Worm (Caenorhabditis elegans): ENCODE results near the gene R09A8.1.
"Not testable (repeated sequence)": the region's sequence is repeated elsewhere in the genome, so short reads cannot be mapped to it uniquely, and the experiment has no call there.

The R09A8.1 gene

DNA sequence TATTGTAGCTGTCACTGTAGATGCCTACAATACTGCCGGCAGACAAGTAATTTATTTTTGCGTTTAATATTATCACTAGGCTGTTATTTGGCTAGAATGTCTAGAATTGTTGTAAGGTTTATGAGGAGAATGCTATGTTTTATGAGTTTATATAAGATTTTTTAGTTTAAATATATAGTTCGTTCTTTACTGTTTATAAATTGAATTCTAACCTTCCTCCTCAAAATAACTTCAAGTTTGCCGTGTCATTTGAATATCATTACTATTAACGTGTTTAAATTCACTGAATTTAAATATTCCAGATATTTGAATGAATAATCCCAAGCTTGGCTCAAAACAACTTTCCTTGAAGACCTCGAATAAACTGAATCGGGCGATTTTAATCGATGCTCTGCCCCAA is at the start of gene R09A8.1:
TSS of gene R09A8.1 (plus strand) at position 301 of the 400 bp plus-strand sequence.
- TF ChIP-seq ztf-23 (GFP tag; IDR thresholded peaks at IDR 0.05); cog-1 (tag; optimal IDR thresholded peaks at IDR 0.05); ref-1 (GFP tag; conservative IDR thresholded peaks at IDR 0.05): not testable (repeated sequence)

DNA sequence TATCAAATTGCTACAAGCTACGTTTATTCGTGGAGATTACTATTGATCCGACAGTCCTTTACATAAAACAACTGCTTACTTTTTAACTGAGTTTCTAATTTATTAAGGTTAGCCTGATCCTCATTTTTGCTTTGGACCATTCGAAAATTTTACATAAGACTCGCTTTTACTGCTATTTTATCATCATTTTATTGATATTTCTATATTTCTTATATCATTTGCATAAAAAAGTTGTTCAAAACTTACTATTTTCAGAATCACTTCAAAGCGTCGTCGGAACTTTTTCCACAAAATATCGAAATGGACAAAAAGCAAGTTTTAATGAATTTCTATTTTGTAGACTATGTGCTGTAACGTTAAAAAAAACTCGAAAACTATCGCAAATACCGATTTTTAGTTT is 39.1 kb upstream of the R09A8.1 start, which contains the start of gene T24D5.1:
TSS of gene T24D5.1 (plus strand) at position 301 of the 400 bp plus-strand sequence.
- TF ChIP-seq tab-1 (GFP tag; IDR thresholded peaks at IDR 0.05) = no peak
- no peak for TF ChIP-seq ztf-29 (GFP tag; IDR thresholded peaks at IDR 0.05)

- TF ChIP-seq T22C8.4 (GFP tag; IDR thresholded peaks at IDR 0.05) (no peak), klf-2 (GFP tag; conservative IDR thresholded peaks at IDR 0.05) (no peak), ztf-29 (GFP tag; IDR thresholded peaks at IDR 0.05) (no peak), ref-1 (GFP tag; conservative IDR thresholded peaks at IDR 0.05) (no peak), ztf-23 (GFP tag; IDR thresholded peaks at IDR 0.05) (no peak), med-1 (GFP tag; optimal IDR thresholded peaks at IDR 0.05; ENCODE audit: insufficient read depth) (no peak), flt-1 (GFP tag; IDR thresholded peaks at IDR 0.05) (no peak)
Measured at ce11 chrX:12579774-12580173, 33.8 kb upstream of the R09A8.1 start, which contains the start of gene T24D5.3. TSS of gene T24D5.3 (plus strand) at chrX:12580074.

ce11 chrX:12583497-12583896 is 30.1 kb upstream of the R09A8.1 start:
- TF ChIP-seq ref-1 (GFP tag; conservative IDR thresholded peaks at IDR 0.05) = no peak
- no peak for TF ChIP-seq ztf-29 (GFP tag; IDR thresholded peaks at IDR 0.05)
- no peak for TF ChIP-seq flt-1 (GFP tag; IDR thresholded peaks at IDR 0.05)
- no peak for TF ChIP-seq T22C8.4 (GFP tag; IDR thresholded peaks at IDR 0.05)
- no peak for TF ChIP-seq klf-2 (GFP tag; conservative IDR thresholded peaks at IDR 0.05)
- TF ChIP-seq tab-1 (GFP tag; IDR thresholded peaks at IDR 0.05) = no peak
- no peak for TF ChIP-seq cog-1 (tag; optimal IDR thresholded peaks at IDR 0.05)
- no peak for TF ChIP-seq med-1 (GFP tag; optimal IDR thresholded peaks at IDR 0.05; ENCODE audit: insufficient read depth)
- no peak for TF ChIP-seq ztf-23 (GFP tag; IDR thresholded peaks at IDR 0.05)

DNA sequence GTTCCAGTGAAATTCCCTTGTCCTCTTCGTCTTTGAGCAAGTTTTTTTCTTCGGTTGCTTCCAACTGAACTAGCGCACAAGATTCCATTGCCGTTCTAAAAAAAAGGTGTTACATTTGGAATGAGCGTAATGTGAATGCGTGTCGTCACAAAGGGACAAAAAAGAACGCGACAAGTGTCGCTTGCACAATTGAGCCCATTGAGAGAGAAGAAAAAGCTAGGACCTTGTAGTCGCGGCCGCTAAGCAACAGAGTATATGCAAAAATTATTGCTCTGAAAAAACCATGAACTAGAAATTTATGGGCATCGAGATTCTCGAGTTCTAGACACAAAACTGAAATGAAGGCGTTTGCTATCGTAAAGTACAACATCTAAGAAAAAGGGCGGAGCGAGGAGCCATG is 27.2 kb upstream of the R09A8.1 start, which contains the start of gene T24D5.2:
TSS of gene T24D5.2 (minus strand) at position 101 of the 400 bp plus-strand sequence.
- TF ChIP-seq ztf-29 (GFP tag; IDR thresholded peaks at IDR 0.05) (no peak), cog-1 (tag; optimal IDR thresholded peaks at IDR 0.05) (no peak), klf-2 (GFP tag; conservative IDR thresholded peaks at IDR 0.05) (no peak), ref-1 (GFP tag; conservative IDR thresholded peaks at IDR 0.05) (no peak)

ce11 chrX:12589503-12589902 is 24.0 kb upstream of the R09A8.1 start:
- no peak for TF ChIP-seq klf-2 (GFP tag; conservative IDR thresholded peaks at IDR 0.05)
- no peak for TF ChIP-seq cog-1 (tag; optimal IDR thresholded peaks at IDR 0.05)
- TF ChIP-seq ref-1 (GFP tag; conservative IDR thresholded peaks at IDR 0.05) = no peak
- TF ChIP-seq ztf-23 (GFP tag; IDR thresholded peaks at IDR 0.05) = no peak
- no peak for TF ChIP-seq flt-1 (GFP tag; IDR thresholded peaks at IDR 0.05)
- TF ChIP-seq med-1 (GFP tag; optimal IDR thresholded peaks at IDR 0.05; ENCODE audit: insufficient read depth) = no peak

DNA sequence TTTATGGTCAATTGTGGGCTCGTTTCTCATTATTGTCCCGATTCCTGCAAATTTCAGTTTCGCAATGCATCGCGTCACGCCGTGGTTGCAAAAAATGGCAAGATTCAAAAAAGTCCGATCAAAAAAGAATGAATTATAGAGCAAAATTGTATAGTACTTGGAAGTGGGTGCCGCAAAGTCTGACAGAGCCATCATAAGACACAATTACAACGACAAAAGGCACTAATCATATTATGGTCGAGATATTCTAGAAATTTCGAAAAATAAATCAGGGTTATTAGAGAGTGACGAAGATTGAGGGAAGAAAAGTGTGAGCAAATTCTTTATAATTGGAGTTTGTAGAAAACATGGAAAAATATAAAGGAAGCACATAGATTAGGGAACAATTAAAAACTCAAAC is 18.3 kb upstream of the R09A8.1 start:
- TF ChIP-seq klf-2 (GFP tag; conservative IDR thresholded peaks at IDR 0.05) (no peak), ztf-23 (GFP tag; IDR thresholded peaks at IDR 0.05) (no peak), tab-1 (GFP tag; IDR thresholded peaks at IDR 0.05) (no peak), med-1 (GFP tag; optimal IDR thresholded peaks at IDR 0.05; ENCODE audit: insufficient read depth) (no peak), ztf-29 (GFP tag; IDR thresholded peaks at IDR 0.05) (no peak), flt-1 (GFP tag; IDR thresholded peaks at IDR 0.05) (no peak), ref-1 (GFP tag; conservative IDR thresholded peaks at IDR 0.05) (no peak), cog-1 (tag; optimal IDR thresholded peaks at IDR 0.05) (no peak), T22C8.4 (GFP tag; IDR thresholded peaks at IDR 0.05) (no peak)

DNA sequence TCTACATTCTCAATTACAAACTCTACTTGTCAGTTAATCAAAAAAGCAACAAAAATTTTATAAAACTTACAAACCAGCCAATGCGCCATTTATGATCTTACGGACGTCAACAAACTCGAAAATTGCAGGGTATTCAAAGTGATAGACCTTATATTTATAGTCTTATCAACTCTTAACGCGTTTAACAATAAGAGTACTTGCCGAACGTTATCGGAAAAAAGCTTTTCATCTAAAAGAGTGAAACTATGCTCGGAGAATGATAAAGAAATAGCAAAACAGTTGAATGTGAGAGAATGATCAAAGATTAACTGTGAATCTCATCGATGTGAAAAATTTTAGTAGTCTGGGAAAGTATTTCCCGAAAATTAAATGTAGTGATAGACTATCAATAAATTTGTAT is 17.6 kb upstream of the R09A8.1 start:
- TF ChIP-seq flt-1 (GFP tag; IDR thresholded peaks at IDR 0.05) = no peak
- no peak for TF ChIP-seq klf-2 (GFP tag; conservative IDR thresholded peaks at IDR 0.05)
- TF ChIP-seq ref-1 (GFP tag; conservative IDR thresholded peaks at IDR 0.05) = no peak
- TF ChIP-seq ztf-29 (GFP tag; IDR thresholded peaks at IDR 0.05) = no peak
- no peak for TF ChIP-seq med-1 (GFP tag; optimal IDR thresholded peaks at IDR 0.05; ENCODE audit: insufficient read depth)
- no peak for TF ChIP-seq tab-1 (GFP tag; IDR thresholded peaks at IDR 0.05)
- TF ChIP-seq ztf-23 (GFP tag; IDR thresholded peaks at IDR 0.05) = no peak
- no peak for TF ChIP-seq T22C8.4 (GFP tag; IDR thresholded peaks at IDR 0.05)

DNA sequence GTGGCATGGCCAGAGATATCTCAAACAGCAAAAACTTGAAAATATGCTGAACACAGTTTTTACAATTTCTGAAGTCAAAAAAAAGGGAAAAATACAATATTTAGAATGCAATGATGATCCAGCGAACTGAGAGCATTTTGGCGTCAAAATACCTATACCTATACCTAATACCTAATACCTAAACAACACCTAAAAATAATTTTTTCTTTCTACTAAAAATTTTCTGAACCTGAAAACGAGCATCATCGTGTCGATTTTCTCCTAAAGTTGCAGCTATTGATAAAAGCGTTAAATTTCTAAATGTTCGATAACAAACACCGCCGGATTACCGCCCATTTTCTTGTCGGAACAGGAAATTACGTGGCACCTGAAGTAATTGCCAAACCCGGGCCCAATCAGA is 16.7 kb upstream of the R09A8.1 start, which contains the start of gene T24D5.4:
TSS of gene T24D5.4 (plus strand) at position 301 of the 400 bp plus-strand sequence.
- no peak for TF ChIP-seq T22C8.4 (GFP tag; IDR thresholded peaks at IDR 0.05)
- no peak for TF ChIP-seq ref-1 (GFP tag; conservative IDR thresholded peaks at IDR 0.05)
- no peak for TF ChIP-seq cog-1 (tag; optimal IDR thresholded peaks at IDR 0.05)
- TF ChIP-seq klf-2 (GFP tag; conservative IDR thresholded peaks at IDR 0.05) = no peak
- TF ChIP-seq med-1 (GFP tag; optimal IDR thresholded peaks at IDR 0.05; ENCODE audit: insufficient read depth) = no peak
- no peak for TF ChIP-seq flt-1 (GFP tag; IDR thresholded peaks at IDR 0.05)
- TF ChIP-seq ztf-23 (GFP tag; IDR thresholded peaks at IDR 0.05) = no peak
- TF ChIP-seq ztf-29 (GFP tag; IDR thresholded peaks at IDR 0.05) = no peak
- no peak for TF ChIP-seq tab-1 (GFP tag; IDR thresholded peaks at IDR 0.05)

DNA sequence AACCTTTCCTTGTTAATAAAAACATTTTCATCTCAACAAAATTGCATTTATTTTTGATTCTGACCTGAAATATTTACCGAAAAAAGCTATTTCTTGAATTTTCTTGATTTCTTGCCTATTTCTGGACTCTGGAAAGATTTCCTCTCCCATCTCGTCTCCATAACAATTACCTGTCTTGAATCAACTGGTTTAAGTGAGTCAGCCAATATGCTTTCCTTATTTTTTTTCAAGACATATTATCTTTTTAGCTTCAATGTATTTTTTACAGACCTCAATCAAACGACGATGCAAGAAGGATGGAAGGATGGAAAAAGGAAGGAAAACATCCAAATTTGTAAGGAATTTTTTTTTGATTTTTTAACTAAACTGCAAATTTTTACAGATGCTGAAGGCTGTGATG is 10.9 kb upstream of the R09A8.1 start:
- no peak for TF ChIP-seq T22C8.4 (GFP tag; IDR thresholded peaks at IDR 0.05)
- TF ChIP-seq ztf-29 (GFP tag; IDR thresholded peaks at IDR 0.05) = no peak
- no peak for TF ChIP-seq ztf-23 (GFP tag; IDR thresholded peaks at IDR 0.05)
- TF ChIP-seq flt-1 (GFP tag; IDR thresholded peaks at IDR 0.05) = no peak
- no peak for TF ChIP-seq tab-1 (GFP tag; IDR thresholded peaks at IDR 0.05)
- no peak for TF ChIP-seq klf-2 (GFP tag; conservative IDR thresholded peaks at IDR 0.05)

Data from whole organism, midembryonic.